Worm (Caenorhabditis elegans): ENCODE measurements around the gene C01G12.9.

DNA sequence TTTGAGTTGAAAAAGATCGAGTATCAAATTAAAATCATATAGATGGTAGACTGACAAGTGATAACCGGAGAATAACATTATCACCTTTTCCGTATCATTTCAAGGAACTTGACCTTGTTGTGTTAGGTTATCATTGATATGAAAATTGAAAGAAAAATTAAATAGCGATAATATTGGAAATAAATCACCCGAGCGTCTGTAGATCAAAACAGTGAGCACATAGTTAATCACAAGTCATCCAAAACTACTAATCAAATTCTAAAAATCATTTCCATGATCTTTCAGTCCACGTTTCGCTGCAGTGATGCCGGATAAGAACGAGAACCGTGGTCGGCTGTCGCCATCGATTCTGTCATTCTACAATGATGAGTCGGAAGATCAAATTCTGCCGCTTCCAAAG lies 41.0 kb downstream of the C01G12.9 start:
- no peak for TF ChIP-seq tbx-11 (GFP tag; IDR thresholded peaks at IDR 0.05)
- TF ChIP-seq flt-1 (GFP tag; IDR thresholded peaks at IDR 0.05): no peak
- no peak for TF ChIP-seq hnd-1 (tag; optimal IDR thresholded peaks at IDR 0.05)

Data from whole organism, early embryonic.